Worm (Caenorhabditis elegans) whole organism, late embryonic: ENCODE measurements around the gene gly-4.
A peak's percentile ranks its signal among the peaks of the same experiment; 100 is the strongest.

ENCODE experiments used
- C38D4.7 ChIP-seq: fragments of 200-800 bp; sonication (Bioruptor generic); optimal IDR thresholded peaks from 2 replicates; lab custom pipeline; 2018; ENCODE audit warnings: mild to moderate bottlenecking, missing genetic modification characterization, moderate library complexity, missing compliant biosample characterization
- T23F11.4 ChIP-seq: fragments of 200-800 bp; sonication (Bioruptor generic); optimal IDR thresholded peaks from 2 replicates; lab custom pipeline; 2018; ENCODE audit warnings: mild to moderate bottlenecking, missing genetic modification characterization, missing compliant biosample characterization
- ceh-14 ChIP-seq: sonication (generic microtip); optimal IDR thresholded peaks from 2 replicates; lab custom pipeline; 2016; ENCODE audit warnings: missing genotype, missing genetic modification characterization, missing compliant biosample characterization
- ceh-18 ChIP-seq: sonication (generic microtip); optimal IDR thresholded peaks from 2 replicates; lab custom pipeline; 2016; ENCODE audit warnings: missing genetic modification characterization, missing compliant biosample characterization
- ceh-2 ChIP-seq: sonication (generic microtip); optimal IDR thresholded peaks from 2 replicates; lab custom pipeline; 2016; ENCODE audit warnings: missing genotype, missing genetic modification characterization, missing compliant biosample characterization
- ceh-22 ChIP-seq: sonication (generic microtip); optimal IDR thresholded peaks from 2 replicates; lab custom pipeline; 2017; ENCODE audit warnings: missing biosample characterization, missing genetic modification characterization
- ceh-24 ChIP-seq: sonication (generic microtip); optimal IDR thresholded peaks from 2 replicates; lab custom pipeline; 2016; ENCODE audit warnings: mild to moderate bottlenecking, missing genetic modification characterization, missing compliant biosample characterization
- ceh-31 ChIP-seq: sonication (generic microtip); optimal IDR thresholded peaks from 2 replicates; lab custom pipeline; 2016; ENCODE audit warnings: missing genetic modification characterization, missing compliant biosample characterization
- ceh-48 ChIP-seq: sonication (generic microtip); optimal IDR thresholded peaks from 2 replicates; lab custom pipeline; 2016; ENCODE audit warnings: missing genetic modification characterization, inconsistent platforms, missing compliant biosample characterization
- ceh-9 ChIP-seq: sonication (generic microtip); optimal IDR thresholded peaks from 2 replicates; lab custom pipeline; 2016; ENCODE audit warnings: mild to moderate bottlenecking, missing genetic modification characterization, inconsistent platforms, missing compliant biosample characterization
- elt-2 ChIP-seq: sonication (generic microtip); optimal IDR thresholded peaks from 2 replicates; lab custom pipeline; 2016; ENCODE audit warnings: missing genetic modification reagents, missing genetic modification characterization, missing compliant biosample characterization
- elt-4 ChIP-seq: sonication (generic microtip); optimal IDR thresholded peaks from 2 replicates; lab custom pipeline; 2016; ENCODE audit warnings: missing genetic modification characterization, missing compliant biosample characterization
- fkh-10 ChIP-seq: fragments of 150-350 bp; optimal IDR thresholded peaks from 2 replicates; lab custom pipeline; 2014; ENCODE audit warnings: missing biosample characterization, missing genetic modification reagents, missing genetic modification characterization
- hlh-13 ChIP-seq: fragments of 200-800 bp; sonication (Bioruptor generic); optimal IDR thresholded peaks from 2 replicates; lab custom pipeline; 2018; ENCODE audit warnings: mild to moderate bottlenecking, missing genetic modification characterization, missing compliant biosample characterization
- hlh-30 ChIP-seq: sonication (generic microtip); optimal IDR thresholded peaks from 2 replicates; lab custom pipeline; 2017; ENCODE audit warnings: antibody characterized with exemption, missing genetic modification characterization, missing compliant biosample characterization; ENCODE audit not compliant: insufficient read depth
- hlh-6 ChIP-seq: sonication (generic microtip); optimal IDR thresholded peaks from 2 replicates; lab custom pipeline; 2016; ENCODE audit warnings: missing genotype, missing genetic modification characterization, missing compliant biosample characterization
- lim-6 ChIP-seq: sonication (generic microtip); optimal IDR thresholded peaks from 2 replicates; lab custom pipeline; 2016; ENCODE audit warnings: missing genetic modification characterization, missing compliant biosample characterization
- mec-3 ChIP-seq: sonication (generic microtip); optimal IDR thresholded peaks from 2 replicates; lab custom pipeline; 2016; ENCODE audit warnings: borderline replicate concordance, missing genetic modification characterization, missing compliant biosample characterization
- npax-4 ChIP-seq: sonication (generic microtip); optimal IDR thresholded peaks from 2 replicates; lab custom pipeline; 2016; ENCODE audit warnings: missing genetic modification characterization, missing compliant biosample characterization
- pag-3 ChIP-seq: sonication (generic microtip); optimal IDR thresholded peaks from 2 replicates; lab custom pipeline; 2016; ENCODE audit warnings: missing compliant biosample characterization, missing genetic modification characterization, borderline replicate concordance
- pat-9 ChIP-seq: fragments of 200-800 bp; sonication (Bioruptor generic); optimal IDR thresholded peaks from 2 replicates; lab custom pipeline; 2018; ENCODE audit warnings: mild to moderate bottlenecking, missing genetic modification characterization, moderate library complexity, missing compliant biosample characterization
- pax-1 ChIP-seq: fragments of 150-350 bp; optimal IDR thresholded peaks from 2 replicates; lab custom pipeline; 2014; ENCODE audit warnings: missing biosample characterization, missing genetic modification characterization
- pha-2 ChIP-seq: sonication (generic microtip); optimal IDR thresholded peaks from 2 replicates; lab custom pipeline; 2017; ENCODE audit warnings: mild to moderate bottlenecking, missing genetic modification characterization, missing compliant biosample characterization
- pha-4 ChIP-seq: fragments of 150-350 bp; optimal IDR thresholded peaks from 2 replicates; lab custom pipeline; 2018; ENCODE audit warnings: missing biosample characterization, missing genetic modification reagents, missing genetic modification characterization
- rnt-1 ChIP-seq: sonication (generic microtip); optimal IDR thresholded peaks from 2 replicates; lab custom pipeline; 2016; ENCODE audit warnings: missing genetic modification characterization, missing compliant biosample characterization
- sox-2 ChIP-seq: fragments of 200-800 bp; sonication (Bioruptor generic); IDR thresholded peaks from 2 replicates; pipeline ENCODE4 v1.3.6; 2022; ENCODE audit warnings: missing genetic modification reagents, missing genetic modification characterization, missing compliant biosample characterization
- syd-9 ChIP-seq: sonication (generic microtip); optimal IDR thresholded peaks from 2 replicates; lab custom pipeline; 2016; ENCODE audit warnings: mild to moderate bottlenecking, missing genetic modification characterization, moderate library complexity, missing compliant biosample characterization
- ttx-3 ChIP-seq: sonication (generic microtip); optimal IDR thresholded peaks from 2 replicates; lab custom pipeline; 2016; ENCODE audit warnings: missing genetic modification reagents, missing genetic modification characterization, missing compliant biosample characterization
- unc-3 ChIP-seq, 2 experiments: fragments of 200-800 bp in 1 of 2; sonication (Bioruptor generic) in 1 of 2; sonication (generic microtip) in 1 of 2; conservative IDR thresholded peaks in 1 of 2; optimal IDR thresholded peaks in 1 of 2; 2 replicates each; pipeline versions ENCODE4 v1.3.6 to Lab custom; 2016 to 2022; ENCODE audit warnings: missing compliant biosample characterization in 2 of 2, missing genetic modification characterization in 2 of 2, missing genetic modification reagents in 1 of 2
- zip-5 ChIP-seq: sonication (generic microtip); optimal IDR thresholded peaks from 2 replicates; lab custom pipeline; 2016; ENCODE audit warnings: missing genetic modification characterization, missing compliant biosample characterization
- ztf-16 ChIP-seq: sonication (generic microtip); optimal IDR thresholded peaks from 2 replicates; lab custom pipeline; 2017; ENCODE audit warnings: missing genetic modification characterization, missing compliant biosample characterization

Gene gly-4

DNA sequence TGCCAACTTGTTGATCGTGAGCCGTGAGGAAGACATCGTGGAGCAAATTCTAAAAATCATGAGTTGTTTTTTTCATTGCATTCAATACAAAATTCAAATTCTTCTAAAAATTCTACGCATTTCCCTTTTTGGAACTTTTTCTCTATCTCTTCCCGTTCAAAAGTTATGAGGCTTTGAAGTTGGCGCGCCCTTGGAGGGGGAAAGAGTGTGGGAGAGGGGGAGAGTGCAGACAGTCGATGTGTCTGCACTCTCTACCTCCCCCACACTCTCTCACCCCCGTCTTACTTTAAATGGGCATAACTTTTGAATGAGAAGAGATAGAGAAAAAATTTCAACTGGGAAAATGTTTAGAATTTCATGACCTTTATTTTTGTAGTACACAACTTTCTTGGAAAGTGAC, 38.8 kb downstream of the gly-4 start:
- TF ChIP-seq npax-4 (tag; lab: Kevin White, UChicago), result no peak
- no peak for TF ChIP-seq rnt-1 (tag; lab: Kevin White, UChicago)

DNA sequence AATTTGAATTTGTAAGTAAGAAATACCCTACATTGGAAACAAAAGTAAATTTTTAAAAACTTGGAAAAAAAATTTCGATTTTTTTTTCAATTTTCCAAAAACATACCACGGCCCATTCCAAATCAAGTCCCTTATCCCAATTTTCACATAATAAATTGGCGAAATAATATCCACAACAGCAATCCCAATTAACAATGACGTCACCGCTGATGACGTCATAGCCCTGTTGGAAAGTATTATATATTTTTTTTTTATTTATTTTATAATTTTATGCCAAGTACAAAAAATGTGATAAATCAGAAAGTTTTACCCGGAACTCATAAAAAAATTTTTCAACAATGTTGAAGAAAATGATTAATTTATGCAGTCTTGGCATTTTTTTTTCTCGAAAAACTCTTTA, 41.5 kb downstream of the gly-4 start:
- no peak for TF ChIP-seq ceh-31 (tag; lab: Kevin White, UChicago)
- TF ChIP-seq pha-2 (tag; lab: Kevin White, UChicago), result no peak
- TF ChIP-seq ceh-2, result no peak
- TF ChIP-seq hlh-30 (tag; lab: Kevin White, UChicago), result no peak
- no peak for TF ChIP-seq pat-9 (tag; lab: Kevin White, UChicago)
- TF ChIP-seq fkh-10 (GFP tag; lab: Kevin White, UChicago), result no peak
- TF ChIP-seq rnt-1 (tag; lab: Kevin White, UChicago), result no peak
- no peak for TF ChIP-seq zip-5 (tag; lab: Kevin White, UChicago)
- no peak for TF ChIP-seq sox-2
- no peak for TF ChIP-seq C38D4.7
- no peak for TF ChIP-seq ztf-16

DNA sequence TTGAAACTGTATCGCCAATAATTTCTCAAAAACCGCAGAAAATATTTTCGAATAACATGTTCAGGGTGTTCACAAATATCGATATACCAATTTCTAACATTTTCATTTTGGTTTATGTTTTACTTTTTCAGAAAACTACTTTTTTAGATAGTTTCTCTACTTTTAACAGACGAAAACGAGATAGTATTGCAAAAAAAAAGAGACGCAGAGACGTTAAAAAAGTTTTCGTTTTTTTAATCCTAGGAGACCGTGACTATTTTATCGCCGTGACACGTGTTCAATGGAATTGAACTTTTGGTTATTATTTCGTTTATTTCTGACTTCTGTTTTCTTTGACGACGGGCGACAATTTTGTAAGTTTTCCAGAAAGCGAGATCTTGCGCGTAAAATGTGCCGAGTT, 47.1 kb downstream of the gly-4 start, which contains the start of gene Y116F11B.7:
Gene Y116F11B.7 (plus strand): TSS at position 301 of the 400 bp plus-strand sequence.
- TF ChIP-seq ttx-3 (tag; lab: Kevin White, UChicago), result no peak
- no peak for TF ChIP-seq ceh-9
- TF ChIP-seq pag-3 (tag; lab: Kevin White, UChicago), result no peak
- no peak for TF ChIP-seq ceh-48 (tag; lab: Kevin White, UChicago)
- TF ChIP-seq hlh-13 (GFP tag; lab: Kevin White, UChicago), result no peak
- TF ChIP-seq mec-3 (tag; lab: Kevin White, UChicago), result no peak
- TF ChIP-seq ceh-14, result no peak
- no peak for TF ChIP-seq ceh-2
- TF ChIP-seq hlh-6, result no peak
- TF ChIP-seq ceh-24 (tag; lab: Kevin White, UChicago), result no peak
- TF ChIP-seq ceh-18 (tag; lab: Kevin White, UChicago), result no peak
- TF ChIP-seq elt-4, result no peak
- TF ChIP-seq ceh-31 (tag; lab: Kevin White, UChicago), result no peak
- no peak for TF ChIP-seq pat-9 (tag; lab: Kevin White, UChicago)
- TF ChIP-seq, all 69 proteins: peak for 0

DNA sequence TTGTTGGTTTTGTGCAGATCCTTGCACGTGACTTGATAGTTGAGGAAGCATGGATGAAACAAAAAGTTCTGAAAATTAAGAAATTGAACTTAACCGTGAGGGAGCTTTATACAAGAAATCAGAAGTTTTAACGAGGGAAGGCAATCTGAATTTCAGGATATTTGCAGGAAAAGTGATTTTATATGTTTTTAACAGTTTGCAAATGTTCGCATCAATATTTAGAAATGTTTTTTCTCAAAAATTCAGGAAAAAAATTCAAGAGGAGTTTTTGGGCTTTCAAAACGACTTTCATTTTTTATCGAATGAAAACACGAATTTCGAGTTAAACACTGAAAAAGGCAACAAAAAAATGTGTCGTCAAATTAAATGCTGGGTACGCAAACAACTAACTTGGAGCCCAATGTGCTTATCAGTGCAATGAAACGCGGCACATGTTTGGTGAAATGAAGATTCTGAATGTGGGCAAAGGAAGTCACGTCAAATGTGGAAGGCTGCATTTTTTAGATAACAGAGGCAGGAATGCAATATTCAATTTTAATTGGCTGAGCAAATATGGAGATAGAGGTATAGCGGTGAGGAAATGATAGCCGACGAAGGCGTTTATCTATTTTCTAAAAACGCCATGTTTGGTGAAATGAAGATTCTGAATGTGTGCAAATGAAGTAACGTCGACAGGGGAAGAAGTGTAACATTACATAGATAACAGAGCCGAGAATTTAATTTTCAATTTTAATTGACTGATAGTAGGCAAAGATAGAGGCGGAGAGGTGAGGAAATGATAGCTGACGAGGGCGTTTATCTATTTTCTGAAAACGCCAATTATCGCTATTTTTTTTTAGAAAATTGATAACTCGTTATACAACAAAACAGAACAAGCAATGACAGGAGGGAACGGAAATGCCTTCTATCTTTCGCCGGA, 49.0 kb downstream of the gly-4 start, which contains the start of gene Y116F11B.6:
Gene Y116F11B.6 (minus strand): TSS at position 51 of the 919 bp plus-strand sequence.
- TF ChIP-seq elt-2 (tag; lab: Kevin White, UChicago), result peak; percentile 55
- no peak for TF ChIP-seq pax-1 (tag; lab: Kevin White, UChicago)

DNA sequence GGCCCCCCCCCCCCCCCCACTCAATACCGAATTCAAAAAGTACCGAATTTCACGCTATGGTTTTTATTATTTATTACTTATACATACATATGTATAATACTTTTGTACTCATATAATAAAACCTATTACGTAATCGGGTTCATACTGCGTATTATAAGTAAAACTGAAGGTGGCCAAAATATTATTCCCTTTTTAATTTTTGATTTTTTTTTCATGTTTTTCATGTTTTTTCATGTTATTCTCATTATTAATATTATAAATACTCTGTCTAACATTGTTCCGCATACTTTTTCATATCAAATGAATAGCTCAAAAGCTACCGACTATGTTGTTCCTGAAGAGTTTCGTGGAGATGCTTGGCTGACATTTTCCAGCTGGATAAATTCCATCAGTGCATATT, 59.0 kb downstream of the gly-4 start, which contains the start of gene srw-38:
Gene srw-38 (plus strand): TSS at position 301 of the 400 bp plus-strand sequence.
- no peak for TF ChIP-seq ceh-2
- no peak for TF ChIP-seq hlh-13 (GFP tag; lab: Kevin White, UChicago)
- TF ChIP-seq rnt-1 (tag; lab: Kevin White, UChicago), result no peak
- TF ChIP-seq pha-4 (tag; lab: Kevin White, UChicago), result no peak
- no peak for TF ChIP-seq syd-9
- TF ChIP-seq unc-3 (GFP tag; conservative IDR thresholded peaks at IDR 0.05; lab: Robert Waterston, UW), result no peak
- TF ChIP-seq unc-3 (tag; optimal IDR thresholded peaks at IDR 0.05; lab: Kevin White, UChicago), result no peak
- no peak for TF ChIP-seq pha-2 (tag; lab: Kevin White, UChicago)
- no peak for TF ChIP-seq T23F11.4 (GFP tag; lab: Kevin White, UChicago)
- no peak for TF ChIP-seq lim-6 (tag; lab: Kevin White, UChicago)
- no peak for TF ChIP-seq ttx-3 (tag; lab: Kevin White, UChicago)
- no peak for TF ChIP-seq ceh-9
- TF ChIP-seq ceh-22, result no peak
- no peak for TF ChIP-seq C38D4.7
